Worm (Caenorhabditis elegans): ENCODE results near the gene T27A8.7.

DNA sequence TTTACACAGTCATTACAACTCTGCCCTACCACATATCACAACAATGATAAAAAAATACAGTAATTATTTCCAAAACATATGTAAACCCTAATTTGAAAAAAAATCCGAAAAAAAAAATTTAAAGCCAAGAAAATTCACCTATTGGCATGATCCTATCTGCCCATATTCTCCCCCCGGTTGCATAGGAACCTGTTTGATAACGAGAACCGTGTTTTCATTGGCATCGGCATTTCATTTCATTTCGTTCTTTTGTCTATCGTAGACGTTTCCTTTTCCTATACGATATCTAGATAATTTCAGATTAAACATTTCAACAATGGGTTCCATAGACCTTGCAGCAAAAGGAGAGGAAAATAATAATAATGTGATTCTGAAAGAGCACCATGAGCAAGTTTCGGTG lies 24.8 kb upstream of the T27A8.7 start, which contains the start of gene mboa-1:
- no peak for TF ChIP-seq pha-4 (tag; optimal IDR thresholded peaks at IDR 0.05)
- TF ChIP-seq fkh-10 (GFP tag; optimal IDR thresholded peaks at IDR 0.05): no peak
- no peak for TF ChIP-seq syd-9 (tag; optimal IDR thresholded peaks at IDR 0.05)
- TF ChIP-seq madf-2 (tag; optimal IDR thresholded peaks at IDR 0.05): no peak
- TF ChIP-seq C08G9.2 (tag; optimal IDR thresholded peaks at IDR 0.05): no peak
- no peak for TF ChIP-seq fax-1 (tag; optimal IDR thresholded peaks at IDR 0.05)
- no peak for TF ChIP-seq pqm-1 (tag; optimal IDR thresholded peaks at IDR 0.05)
- no peak for TF ChIP-seq ceh-6 (GFP tag; optimal IDR thresholded peaks at IDR 0.05)
- TF ChIP-seq ama-1 (optimal IDR thresholded peaks at IDR 0.05): no peak
- no peak for TF ChIP-seq K09A11.1 (tag; optimal IDR thresholded peaks at IDR 0.05; ENCODE audit: insufficient read depth)
- TF ChIP-seq ceh-30 (tag; optimal IDR thresholded peaks at IDR 0.05): no peak
- no peak for TF ChIP-seq unc-86 (tag; optimal IDR thresholded peaks at IDR 0.05)
- no peak for TF ChIP-seq ets-4 (tag; optimal IDR thresholded peaks at IDR 0.05)
